Fruit fly (Drosophila melanogaster): ENCODE results near the gene Spn28F.

The Spn28F gene

DNA sequence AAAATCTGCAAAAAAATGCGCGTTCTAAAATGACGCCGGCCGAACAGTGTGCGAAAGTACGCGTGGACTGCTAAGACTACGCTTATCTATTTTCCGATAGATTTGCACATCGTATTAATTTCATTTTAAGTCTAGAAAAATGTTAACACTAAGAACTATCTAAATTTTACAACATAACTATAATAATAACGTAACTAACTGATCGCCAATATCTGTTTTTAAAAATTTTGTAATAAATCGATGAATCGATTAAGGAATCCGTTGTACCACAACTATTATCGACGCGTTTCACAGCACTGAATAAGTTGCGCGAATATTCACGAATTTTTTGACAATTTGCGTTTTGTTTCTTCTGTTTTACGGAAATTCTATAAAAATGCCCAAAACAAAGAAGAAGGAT, 30.5 kb downstream of the Spn28F start, which contains the start of gene Ssb-c31a (continued):
- TF ChIP-seq CG16813 (GFP tag; IDR thresholded peaks at IDR 0.05; ENCODE audit: partially characterized antibody), result peak; percentile 79
- no peak for TF ChIP-seq CG10321 (GFP tag; IDR thresholded peaks at IDR 0.05)
- peak; percentile 5 for TF ChIP-seq her (GFP tag; optimal IDR thresholded peaks at IDR 0.05)
- peak; percentile 28 for TF ChIP-seq tup (GFP tag; optimal IDR thresholded peaks at IDR 0.05)
- TF ChIP-seq CG14014 (GFP tag; IDR thresholded peaks at IDR 0.05), result no peak
- TF ChIP-seq Ets65A (GFP tag), result no peak
- peak; percentile 51 for TF ChIP-seq HHEX (GFP tag; optimal IDR thresholded peaks at IDR 0.05)
- TF ChIP-seq Pdp1 (GFP tag; optimal IDR thresholded peaks at IDR 0.05), result peak; percentile 56 to 61
- TF ChIP-seq sqz (GFP tag; optimal IDR thresholded peaks at IDR 0.05), result no peak
- TF ChIP-seq nerfin-2 (GFP tag; IDR thresholded peaks at IDR 0.05; ENCODE audit: partially characterized antibody), result no peak
- TF ChIP-seq CG17385 (GFP tag; optimal IDR thresholded peaks at IDR 0.05), result peak; percentile 66
- TF ChIP-seq Vsx1 (GFP tag; optimal IDR thresholded peaks at IDR 0.05), result no peak
- TF ChIP-seq CG10654 (GFP tag; optimal IDR thresholded peaks at IDR 0.05), result peak; percentile 6
- TF ChIP-seq CG10274 (GFP tag; optimal IDR thresholded peaks at IDR 0.05), result no peak
- peak; percentile 9 for TF ChIP-seq cg (GFP tag; optimal IDR thresholded peaks at IDR 0.05)
- TF ChIP-seq nom (GFP tag; optimal IDR thresholded peaks at IDR 0.05), result peak; percentile 35
- peak; percentile 57 for TF ChIP-seq Xrp1 (GFP tag; IDR thresholded peaks at IDR 0.05)
- TF ChIP-seq dan (GFP tag; IDR thresholded peaks at IDR 0.05), result no peak
- no peak for TF ChIP-seq crc (GFP tag; optimal IDR thresholded peaks at IDR 0.05)
- peak; percentile 22 for TF ChIP-seq repo (GFP tag; optimal IDR thresholded peaks at IDR 0.05)
- TF ChIP-seq pros (GFP tag; optimal IDR thresholded peaks at IDR 0.05), result no peak
- TF ChIP-seq ERR (GFP tag; optimal IDR thresholded peaks at IDR 0.05), result peak; percentile 4
- peak; percentile 10 for TF ChIP-seq CG33213 (GFP tag; optimal IDR thresholded peaks at IDR 0.05)
- no peak for TF ChIP-seq CG11723 (GFP tag; optimal IDR thresholded peaks at IDR 0.05)
- TF ChIP-seq Usf (GFP tag; optimal IDR thresholded peaks at IDR 0.05), result no peak
- peak; percentile 53 for TF ChIP-seq CG9437 (GFP tag; optimal IDR thresholded peaks at IDR 0.05)
- TF ChIP-seq Adf1 (GFP tag; IDR thresholded peaks at IDR 0.05), result peak; percentile 15; the same call in 1 of the 2 replicates
- TF ChIP-seq CG10147 (GFP tag; optimal IDR thresholded peaks at IDR 0.05), result peak; percentile 61
- peak; percentile 33; the same call in 1 of the 3 replicates for TF ChIP-seq croc (GFP tag; conservative IDR thresholded peaks at IDR 0.05)
- TF ChIP-seq CG2712 (tag; optimal IDR thresholded peaks at IDR 0.05), result peak; percentile 60
- TF ChIP-seq insv (GFP tag; optimal IDR thresholded peaks at IDR 0.05), result peak in 1 of 2 experiments; percentile 34
- peak; percentile 69 for TF ChIP-seq Xbp1 (GFP tag; optimal IDR thresholded peaks at IDR 0.05)
- TF ChIP-seq ind (GFP tag; optimal IDR thresholded peaks at IDR 0.05), result peak; percentile 58
- no peak for TF ChIP-seq CG12219 (GFP tag; optimal IDR thresholded peaks at IDR 0.05)
- no peak for TF ChIP-seq Lpt (GFP tag; optimal IDR thresholded peaks at IDR 0.05)
- peak; percentile 73 for TF ChIP-seq CG12659 (GFP tag; optimal IDR thresholded peaks at IDR 0.05)
- TF ChIP-seq CG14710 (tag; optimal IDR thresholded peaks at IDR 0.05), result peak; percentile 71
- no peak for TF ChIP-seq CG4707 (GFP tag; optimal IDR thresholded peaks at IDR 0.05)
- peak; percentile 45 for TF ChIP-seq CG12942 (GFP tag; optimal IDR thresholded peaks at IDR 0.05)
- peak; percentile 23 for TF ChIP-seq CG1529 (GFP tag; optimal IDR thresholded peaks at IDR 0.05)
- no peak for TF ChIP-seq h (optimal IDR thresholded peaks at IDR 0.05)
- TF ChIP-seq CG13296 (GFP tag; optimal IDR thresholded peaks at IDR 0.05), result peak; percentile 62
- no peak for TF ChIP-seq Hey (tag; optimal IDR thresholded peaks at IDR 0.05)
- TF ChIP-seq tap (tag; optimal IDR thresholded peaks at IDR 0.05), result no peak
- TF ChIP-seq Atf3 (GFP tag; optimal IDR thresholded peaks at IDR 0.05), result no peak
- TF ChIP-seq CG42726 (GFP tag; IDR thresholded peaks at IDR 0.05; ENCODE audit: partially characterized antibody), result no peak
- no peak for TF ChIP-seq ac (GFP tag; optimal IDR thresholded peaks at IDR 0.05)
- peak; percentile 77 for TF ChIP-seq CG30403 (GFP tag; optimal IDR thresholded peaks at IDR 0.05)
- peak; percentile 46 for TF ChIP-seq CG18599 (GFP tag; optimal IDR thresholded peaks at IDR 0.05)
- TF ChIP-seq CG8478 (optimal IDR thresholded peaks at IDR 0.05), result no peak
- TF ChIP-seq chif (GFP tag; optimal IDR thresholded peaks at IDR 0.05), result peak in 1 of 2 experiments; percentile 35
